Worm (Caenorhabditis elegans) whole organism, L2 larva: ENCODE measurements around the gene ula-1.
A peak's percentile ranks its signal among the peaks of the same experiment; 100 is the strongest.

Experiments
- C34F6.9 ChIP-seq: fragments of 150-350 bp; optimal IDR thresholded peaks from 2 replicates; lab custom pipeline; 2014; ENCODE audit warnings: missing biosample characterization, missing genetic modification characterization
- F13H6.1 ChIP-seq: sonication (generic microtip); optimal IDR thresholded peaks from 2 replicates; lab custom pipeline; 2016; ENCODE audit warnings: missing genetic modification characterization, missing compliant biosample characterization
- R02D3.7 ChIP-seq: fragments of 150-350 bp; optimal IDR thresholded peaks from 2 replicates; lab custom pipeline; 2014; ENCODE audit warnings: missing biosample characterization, missing genetic modification characterization
- Y55F3AM.14 ChIP-seq: fragments of 200-800 bp; sonication (Bioruptor generic); optimal IDR thresholded peaks from 2 replicates; lab custom pipeline; 2018; ENCODE audit warnings: mild to moderate bottlenecking, missing genetic modification characterization, missing compliant biosample characterization
- ZK546.5 ChIP-seq: sonication (generic microtip); optimal IDR thresholded peaks from 2 replicates; lab custom pipeline; 2017; ENCODE audit warnings: missing biosample characterization, missing genetic modification characterization
- alr-1 ChIP-seq: fragments of 150-350 bp; optimal IDR thresholded peaks from 2 replicates; lab custom pipeline; 2014; ENCODE audit warnings: missing biosample characterization, missing genetic modification characterization
- aly-2 ChIP-seq: fragments of 150-350 bp; optimal IDR thresholded peaks from 2 replicates; lab custom pipeline; 2014; ENCODE audit warnings: missing biosample characterization, missing genetic modification characterization
- ama-1 ChIP-seq: fragments of 150-350 bp; optimal IDR thresholded peaks from 2 replicates; lab custom pipeline; 2018; ENCODE audit warnings: inconsistent platforms
- blmp-1 ChIP-seq: sonication (generic microtip); optimal IDR thresholded peaks from 2 replicates; lab custom pipeline; 2017; ENCODE audit warnings: missing genetic modification characterization, mild to moderate bottlenecking, missing compliant biosample characterization, antibody characterized with exemption, moderate library complexity; ENCODE audit not compliant: insufficient read depth
- ceh-16 ChIP-seq: fragments of 150-350 bp; optimal IDR thresholded peaks from 2 replicates; lab custom pipeline; 2014; ENCODE audit warnings: missing biosample characterization, missing genetic modification characterization
- ceh-82 ChIP-seq: fragments of 150-350 bp; optimal IDR thresholded peaks from 2 replicates; lab custom pipeline; 2014; ENCODE audit warnings: missing biosample characterization, missing genetic modification characterization
- dmd-4 ChIP-seq: sonication (generic microtip); optimal IDR thresholded peaks from 2 replicates; lab custom pipeline; 2017; ENCODE audit warnings: missing biosample characterization, missing genetic modification characterization
- egl-27 ChIP-seq: sonication (generic microtip); optimal IDR thresholded peaks from 3 replicates; lab custom pipeline; 2017; ENCODE audit warnings: missing biosample characterization, missing genetic modification reagents, missing genetic modification characterization
- elt-1 ChIP-seq: fragments of 150-350 bp; optimal IDR thresholded peaks from 2 replicates; lab custom pipeline; 2014; ENCODE audit warnings: missing biosample characterization, missing genetic modification characterization
- elt-3 ChIP-seq: sonication (generic microtip); optimal IDR thresholded peaks from 2 replicates; lab custom pipeline; 2017; ENCODE audit warnings: missing biosample characterization, missing genetic modification characterization
- fos-1 ChIP-seq: fragments of 150-350 bp; optimal IDR thresholded peaks from 2 replicates; lab custom pipeline; 2014; ENCODE audit warnings: missing biosample characterization, missing genetic modification characterization
- gmeb-1 ChIP-seq: fragments of 150-350 bp; optimal IDR thresholded peaks from 2 replicates; lab custom pipeline; 2014; ENCODE audit warnings: missing biosample characterization, missing genetic modification characterization
- lin-11 ChIP-seq: fragments of 150-350 bp; sonication (generic microtip); optimal IDR thresholded peaks from 2 replicates; lab custom pipeline; 2014; ENCODE audit warnings: missing biosample characterization, missing genetic modification characterization, inconsistent platforms, mixed read lengths
- lin-13 ChIP-seq: fragments of 150-350 bp; optimal IDR thresholded peaks from 2 replicates; lab custom pipeline; 2014; ENCODE audit warnings: missing biosample characterization, missing genetic modification reagents, missing genetic modification characterization
- lin-39 ChIP-seq: fragments of 150-350 bp; optimal IDR thresholded peaks from 2 replicates; lab custom pipeline; 2014; ENCODE audit warnings: missing biosample characterization, missing genetic modification reagents, missing genetic modification characterization
- lsy-2 ChIP-seq, 2 experiments: fragments of 150-350 bp in 1 of 2; sonication (generic microtip) in 1 of 2; optimal IDR thresholded peaks; 2 replicates each; lab custom pipeline; 2014 to 2017; ENCODE audit warnings: missing biosample characterization in 2 of 2, missing genetic modification characterization in 2 of 2
- mab-5 ChIP-seq: fragments of 150-350 bp; optimal IDR thresholded peaks from 2 replicates; lab custom pipeline; 2014; ENCODE audit warnings: missing biosample characterization, missing genetic modification characterization
- mbf-1 ChIP-seq: sonication (generic microtip); optimal IDR thresholded peaks from 2 replicates; lab custom pipeline; 2017; ENCODE audit warnings: missing biosample characterization, missing genetic modification characterization
- mdl-1 ChIP-seq, 2 experiments: fragments of 150-350 bp in 1 of 2; sonication (generic microtip) in 1 of 2; optimal IDR thresholded peaks; 2 replicates each; lab custom pipeline; 2017; ENCODE audit warnings: missing biosample characterization in 2 of 2, missing genetic modification characterization in 2 of 2
- nhr-11 ChIP-seq: fragments of 150-350 bp; optimal IDR thresholded peaks from 2 replicates; lab custom pipeline; 2014; ENCODE audit warnings: missing biosample characterization, missing genetic modification characterization
- nhr-12 ChIP-seq: fragments of 150-350 bp; optimal IDR thresholded peaks from 2 replicates; lab custom pipeline; 2014; ENCODE audit warnings: missing biosample characterization, missing genetic modification characterization
- nhr-129 ChIP-seq: fragments of 150-350 bp; optimal IDR thresholded peaks from 2 replicates; lab custom pipeline; 2014; ENCODE audit warnings: missing biosample characterization, missing genetic modification characterization
- nhr-21 ChIP-seq: fragments of 150-350 bp; optimal IDR thresholded peaks from 2 replicates; lab custom pipeline; 2014; ENCODE audit warnings: missing biosample characterization, missing genetic modification characterization
- nhr-23 ChIP-seq: fragments of 150-350 bp; optimal IDR thresholded peaks from 2 replicates; lab custom pipeline; 2014; ENCODE audit warnings: missing biosample characterization, missing genetic modification reagents, missing genetic modification characterization
- nhr-237 ChIP-seq: fragments of 150-350 bp; optimal IDR thresholded peaks from 2 replicates; lab custom pipeline; 2014; ENCODE audit warnings: missing biosample characterization, missing genetic modification characterization
- nhr-25 ChIP-seq: fragments of 150-350 bp; sonication (generic microtip); optimal IDR thresholded peaks from 3 replicates; lab custom pipeline; 2014; ENCODE audit warnings: missing biosample characterization, missing genetic modification characterization
- nhr-6 ChIP-seq: fragments of 150-350 bp; optimal IDR thresholded peaks from 2 replicates; lab custom pipeline; 2014; ENCODE audit warnings: missing biosample characterization, missing genetic modification characterization
- nhr-77 ChIP-seq: fragments of 150-350 bp; optimal IDR thresholded peaks from 2 replicates; lab custom pipeline; 2014; ENCODE audit warnings: missing biosample characterization, missing genetic modification characterization
- peb-1 ChIP-seq: fragments of 150-350 bp; optimal IDR thresholded peaks from 2 replicates; lab custom pipeline; 2014; ENCODE audit warnings: missing biosample characterization, missing genetic modification characterization
- sem-4 ChIP-seq: fragments of 150-350 bp; optimal IDR thresholded peaks from 2 replicates; lab custom pipeline; 2014; ENCODE audit warnings: missing biosample characterization, missing genetic modification reagents, missing genetic modification characterization
- skn-1 ChIP-seq: sonication (generic microtip); optimal IDR thresholded peaks from 2 replicates; lab custom pipeline; 2017; ENCODE audit warnings: missing biosample characterization, missing genetic modification characterization
- sma-9 ChIP-seq, 2 experiments: fragments of 150-350 bp in 1 of 2; sonication (generic microtip) in 1 of 2; optimal IDR thresholded peaks; 2 replicates each; lab custom pipeline; 2014 to 2016; ENCODE audit warnings: missing genetic modification characterization in 2 of 2, mild to moderate bottlenecking in 1 of 2, missing biosample characterization in 1 of 2, missing compliant biosample characterization in 1 of 2, missing genetic modification reagents in 1 of 2, moderate library complexity in 1 of 2
- unc-39 ChIP-seq: fragments of 150-350 bp; optimal IDR thresholded peaks from 2 replicates; lab custom pipeline; 2014; ENCODE audit warnings: missing biosample characterization, missing genetic modification characterization
- unc-55 ChIP-seq: fragments of 150-350 bp; sonication (generic microtip); optimal IDR thresholded peaks from 3 replicates; lab custom pipeline; 2014; ENCODE audit warnings: missing biosample characterization, missing genetic modification reagents, missing genetic modification characterization
- ztf-11 ChIP-seq: sonication (generic microtip); optimal IDR thresholded peaks from 2 replicates; lab custom pipeline; 2017; ENCODE audit warnings: missing biosample characterization, missing genetic modification characterization
- ztf-4 ChIP-seq: fragments of 150-350 bp; optimal IDR thresholded peaks from 2 replicates; lab custom pipeline; 2014; ENCODE audit warnings: missing biosample characterization, missing genetic modification characterization

The ula-1 gene

ce11 chrIII:4962886-4963285 is 42.8 kb upstream of the ula-1 start, which contains the start of gene C27F2.9 (continued):
- TF ChIP-seq nhr-237 (no peak), nhr-25 (tag; lab: Kevin White, UChicago) (no peak), lsy-2 (tag; optimal IDR thresholded peaks at IDR 0.05; lab: Kevin White, UChicago) (peak; percentile 89 to 94), ztf-4 (tag; lab: Kevin White, UChicago) (peak; percentile 55), sma-9 (GFP tag; optimal IDR thresholded peaks at IDR 0.05; lab: Kevin White, UChicago) (peak; percentile 92), sma-9 (tag; optimal IDR thresholded peaks at IDR 0.05; lab: Kevin White, UChicago) (no peak), ZK546.5 (tag; lab: Kevin White, UChicago) (peak; percentile 2), alr-1 (tag; lab: Kevin White, UChicago) (no peak), egl-27 (tag; lab: Kevin White, UChicago) (no peak), ama-1 (lab: Kevin White, UChicago) (peak; percentile 73), unc-55 (GFP tag; lab: Kevin White, UChicago) (peak; percentile 95), F13H6.1 (tag; lab: Kevin White, UChicago) (peak; percentile 85), lin-39 (tag; lab: Kevin White, UChicago) (no peak), ceh-82 (peak; percentile 36), elt-1 (no peak), nhr-129 (tag; lab: Kevin White, UChicago) (peak; percentile 78)

DNA sequence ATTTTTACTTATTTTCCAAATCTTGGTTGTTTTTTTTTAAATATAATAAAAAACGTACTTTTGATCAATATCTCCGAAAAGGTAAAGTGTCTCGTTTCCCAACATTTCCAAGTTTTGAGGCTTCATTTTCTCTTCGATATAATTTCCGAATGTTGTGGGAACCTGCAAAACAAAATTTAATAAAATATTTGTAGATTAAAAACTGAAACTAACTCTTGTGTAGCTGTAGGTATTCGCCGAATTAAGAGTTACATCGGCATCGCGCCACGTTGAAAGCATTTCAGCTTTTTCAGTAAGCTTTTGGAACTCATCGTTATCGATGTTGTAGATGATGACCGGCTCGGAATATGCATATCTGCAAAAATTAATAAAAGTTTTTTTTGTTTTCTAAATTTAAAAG is 42.3 kb upstream of the ula-1 start, which contains the start of gene vps-22:
Gene vps-22, minus strand, starts transcription at position 101 of the 400 bp plus-strand sequence.
- TF ChIP-seq aly-2 (tag; lab: Kevin White, UChicago), result no peak
- TF ChIP-seq mdl-1 (tag; optimal IDR thresholded peaks at IDR 0.05; lab: Kevin White, UChicago), result no peak
- TF ChIP-seq nhr-6 (tag; lab: Kevin White, UChicago), result no peak
- TF ChIP-seq sma-9 (GFP tag; optimal IDR thresholded peaks at IDR 0.05; lab: Kevin White, UChicago), result no peak
- no peak for TF ChIP-seq sma-9 (tag; optimal IDR thresholded peaks at IDR 0.05; lab: Kevin White, UChicago)
- no peak for TF ChIP-seq gmeb-1
- no peak for TF ChIP-seq nhr-12 (tag; lab: Kevin White, UChicago)
- no peak for TF ChIP-seq unc-55 (GFP tag; lab: Kevin White, UChicago)
- no peak for TF ChIP-seq ztf-11 (tag; lab: Kevin White, UChicago)
- TF ChIP-seq ceh-16 (tag; lab: Kevin White, UChicago), result no peak
- TF ChIP-seq nhr-23 (tag; lab: Kevin White, UChicago), result no peak
- TF ChIP-seq lin-13 (GFP tag; lab: Kevin White, UChicago), result no peak
- TF ChIP-seq ztf-4 (tag; lab: Kevin White, UChicago), result no peak
- no peak for TF ChIP-seq elt-3 (tag; lab: Kevin White, UChicago)
- no peak for TF ChIP-seq peb-1 (tag; lab: Kevin White, UChicago)
- no peak for TF ChIP-seq alr-1 (tag; lab: Kevin White, UChicago)
- no peak for TF ChIP-seq ama-1 (lab: Kevin White, UChicago)
- TF ChIP-seq mab-5 (tag; lab: Kevin White, UChicago), result no peak
- TF ChIP-seq ceh-82, result no peak
- no peak for TF ChIP-seq mbf-1 (tag; lab: Kevin White, UChicago)

DNA sequence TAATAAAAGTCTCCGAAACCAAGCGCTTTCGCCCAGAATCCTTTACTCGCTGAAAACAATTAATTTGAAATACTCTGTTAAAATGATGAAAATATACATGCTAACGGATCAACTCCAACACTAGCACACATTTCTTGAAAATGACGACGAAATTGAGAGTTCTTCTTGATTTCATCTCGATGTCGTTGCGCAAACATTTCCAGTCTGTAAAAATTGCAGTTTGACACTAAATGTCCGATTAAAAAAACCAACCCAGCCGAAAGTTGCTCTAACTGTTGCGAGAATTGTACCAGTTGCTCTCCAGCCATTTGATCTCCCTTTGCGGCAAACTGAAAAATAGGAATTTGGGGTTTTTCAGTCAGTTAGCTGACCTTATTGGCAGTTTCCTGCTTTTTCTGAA is 41.2 kb upstream of the ula-1 start:
- TF ChIP-seq fos-1 (no peak), lin-11 (tag; lab: Kevin White, UChicago) (no peak), ZK546.5 (tag; lab: Kevin White, UChicago) (no peak), Y55F3AM.14 (GFP tag; lab: Kevin White, UChicago) (no peak), nhr-129 (tag; lab: Kevin White, UChicago) (no peak), sem-4 (tag; lab: Kevin White, UChicago) (no peak), unc-39 (tag; lab: Kevin White, UChicago) (no peak), peb-1 (tag; lab: Kevin White, UChicago) (no peak), elt-3 (tag; lab: Kevin White, UChicago) (no peak), nhr-12 (tag; lab: Kevin White, UChicago) (no peak), alr-1 (tag; lab: Kevin White, UChicago) (no peak), nhr-21 (tag; lab: Kevin White, UChicago) (no peak), ceh-82 (no peak), nhr-11 (tag; lab: Kevin White, UChicago) (no peak), ama-1 (lab: Kevin White, UChicago) (no peak), egl-27 (tag; lab: Kevin White, UChicago) (no peak), sma-9 (GFP tag; optimal IDR thresholded peaks at IDR 0.05; lab: Kevin White, UChicago) (no peak), sma-9 (tag; optimal IDR thresholded peaks at IDR 0.05; lab: Kevin White, UChicago) (no peak)

DNA sequence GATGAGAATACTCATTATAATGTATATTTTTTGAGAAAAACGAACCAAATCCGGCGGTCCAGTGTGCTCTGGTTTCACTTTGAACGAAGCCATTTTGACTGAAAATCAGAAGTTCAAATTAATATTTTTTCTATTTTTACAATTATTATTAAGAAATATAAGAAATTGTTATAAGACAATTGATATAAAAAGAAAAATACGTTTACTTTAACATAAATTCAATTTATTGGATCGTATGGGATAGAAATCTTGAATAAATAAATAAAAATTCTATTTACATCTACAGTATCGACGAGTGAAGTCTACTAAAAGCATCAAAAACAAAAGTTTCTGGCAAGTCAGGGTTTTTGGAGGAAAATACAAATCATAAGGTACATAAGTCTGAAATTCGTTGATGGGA is 40.1 kb upstream of the ula-1 start, which contains the start of gene C27F2.4:
Gene C27F2.4, minus strand, starts transcription at position 101 of the 400 bp plus-strand sequence.
- TF ChIP-seq dmd-4 (tag; lab: Kevin White, UChicago), result no peak
- TF ChIP-seq mab-5 (tag; lab: Kevin White, UChicago), result no peak
- no peak for TF ChIP-seq alr-1 (tag; lab: Kevin White, UChicago)
- TF ChIP-seq nhr-6 (tag; lab: Kevin White, UChicago), result no peak
- TF ChIP-seq C34F6.9 (tag; lab: Kevin White, UChicago), result no peak
- TF ChIP-seq fos-1, result no peak
- no peak for TF ChIP-seq ceh-82
- no peak for TF ChIP-seq lin-13 (GFP tag; lab: Kevin White, UChicago)
- TF ChIP-seq R02D3.7, result no peak
- no peak for TF ChIP-seq nhr-25 (tag; lab: Kevin White, UChicago)
- TF ChIP-seq nhr-77 (tag; lab: Kevin White, UChicago), result no peak
- TF ChIP-seq aly-2 (tag; lab: Kevin White, UChicago), result no peak
- no peak for TF ChIP-seq gmeb-1
- no peak for TF ChIP-seq Y55F3AM.14 (GFP tag; lab: Kevin White, UChicago)
- TF ChIP-seq ztf-4 (tag; lab: Kevin White, UChicago), result no peak
- TF ChIP-seq skn-1 (tag; lab: Kevin White, UChicago), result no peak
- TF ChIP-seq blmp-1 (tag; lab: Kevin White, UChicago), result no peak
- no peak for TF ChIP-seq F13H6.1 (tag; lab: Kevin White, UChicago)
- no peak for TF ChIP-seq peb-1 (tag; lab: Kevin White, UChicago)
